Fruit fly (Drosophila melanogaster) whole organism, embryonic: ENCODE data around the gene CG5160.

Experiments used
- Abd-B ChIP-seq: fragments of 200-800 bp; sonication (Bioruptor generic); optimal IDR thresholded peaks from 2 replicates; lab custom pipeline; 2018; ENCODE audit warnings: missing biosample characterization, mild to moderate bottlenecking, missing genetic modification characterization, moderate library complexity
- Blimp-1 ChIP-seq: fragments of 200-800 bp; sonication (Bioruptor generic); optimal IDR thresholded peaks from 3 replicates; lab custom pipeline; 2018; ENCODE audit warnings: missing biosample characterization, missing genetic modification characterization, mild to moderate bottlenecking, moderate library complexity, missing genetic modification reagents
- CG10366 ChIP-seq: fragments of 200-800 bp; sonication (Bioruptor generic); IDR thresholded peaks from 2 replicates; pipeline ENCODE4 v1.3.6; 2022; ENCODE audit warnings: missing biosample characterization, missing genetic modification characterization
- CG11093 ChIP-seq: fragments of 200-800 bp; sonication (Bioruptor generic); IDR thresholded peaks from 3 replicates; pipeline ENCODE4 v1.3.6; 2022; ENCODE audit warnings: missing biosample characterization, missing genetic modification characterization
- CG11504 ChIP-seq: fragments of 200-800 bp; sonication (Bioruptor generic); optimal IDR thresholded peaks from 3 replicates; lab custom pipeline; 2019; ENCODE audit warnings: missing biosample characterization, mild to moderate bottlenecking, missing genetic modification characterization, moderate library complexity
- CG12391 ChIP-seq: fragments of 200-800 bp; sonication (Bioruptor generic); optimal IDR thresholded peaks from 3 replicates; lab custom pipeline; 2018; ENCODE audit warnings: missing biosample characterization, mild to moderate bottlenecking, missing genetic modification characterization, moderate library complexity
- CG13296 ChIP-seq: fragments of 200-800 bp; sonication (Bioruptor generic); optimal IDR thresholded peaks from 3 replicates; lab custom pipeline; 2018; ENCODE audit warnings: missing biosample characterization, mild to moderate bottlenecking, missing genetic modification characterization
- CG13775 ChIP-seq: fragments of 200-800 bp; sonication (Bioruptor generic); optimal IDR thresholded peaks from 3 replicates; lab custom pipeline; 2017; ENCODE audit warnings: missing biosample characterization, mild to moderate bottlenecking, missing genetic modification characterization
- CG14014 ChIP-seq: fragments of 200-800 bp; sonication (Bioruptor generic); IDR thresholded peaks from 2 replicates; pipeline ENCODE4 v1.3.6; 2022; ENCODE audit warnings: missing biosample characterization, missing genetic modification characterization
- CG1529 ChIP-seq: fragments of 200-800 bp; sonication (Bioruptor generic); optimal IDR thresholded peaks from 3 replicates; lab custom pipeline; 2018; ENCODE audit warnings: missing biosample characterization, missing genetic modification characterization
- CG1602 ChIP-seq: fragments of 200-800 bp; sonication (Bioruptor generic); optimal IDR thresholded peaks from 3 replicates; lab custom pipeline; 2016; ENCODE audit warnings: missing biosample characterization, missing genetic modification characterization
- CG16779 ChIP-seq: fragments of 200-800 bp; sonication (Bioruptor generic); IDR thresholded peaks from 2 replicates; pipeline ENCODE4 v1.3.6; 2022; ENCODE audit warnings: missing biosample characterization, missing genetic modification characterization
- CG17385 ChIP-seq: fragments of 200-800 bp; sonication (Bioruptor generic); optimal IDR thresholded peaks from 3 replicates; lab custom pipeline; 2018; ENCODE audit warnings: missing biosample characterization, mild to moderate bottlenecking, missing genetic modification characterization
- CG2199 ChIP-seq: fragments of 200-800 bp; sonication (Bioruptor generic); IDR thresholded peaks from 3 replicates; pipeline ENCODE4 v1.3.6; 2022; ENCODE audit warnings: missing biosample characterization, missing genetic modification characterization
- CG2202 ChIP-seq: fragments of 200-800 bp; sonication (Bioruptor generic); optimal IDR thresholded peaks from 2 replicates; lab custom pipeline; 2018; ENCODE audit warnings: missing biosample characterization, mild to moderate bottlenecking, missing genetic modification characterization
- CG2889 ChIP-seq: fragments of 200-800 bp; sonication (Bioruptor generic); IDR thresholded peaks from 3 replicates; pipeline ENCODE4 v1.3.6; 2022; ENCODE audit warnings: missing biosample characterization, missing genetic modification characterization
- CG31388 ChIP-seq: fragments of 200-800 bp; sonication (Bioruptor generic); optimal IDR thresholded peaks from 2 replicates; lab custom pipeline; 2016; ENCODE audit warnings: missing biosample characterization, missing genetic modification characterization
- CG32532 ChIP-seq: fragments of 200-800 bp; sonication (Bioruptor generic); IDR thresholded peaks from 2 replicates; pipeline ENCODE4 v1.3.6; 2022; ENCODE audit warnings: missing biosample characterization, missing genetic modification characterization
- CG6813 ChIP-seq: fragments of 200-800 bp; sonication (Bioruptor generic); optimal IDR thresholded peaks from 2 replicates; lab custom pipeline; 2017; ENCODE audit warnings: missing biosample characterization, missing genetic modification characterization, mild to moderate bottlenecking, moderate library complexity, missing genetic modification reagents
- CG7963 ChIP-seq: fragments of 200-800 bp; sonication (Bioruptor generic); IDR thresholded peaks from 3 replicates; pipeline ENCODE4 v1.3.6; 2022; ENCODE audit warnings: missing biosample characterization, missing genetic modification characterization; ENCODE audit not compliant: partially characterized antibody
- CG7987 ChIP-seq: fragments of 200-800 bp; sonication (Bioruptor generic); optimal IDR thresholded peaks from 2 replicates; lab custom pipeline; 2018; ENCODE audit warnings: missing biosample characterization, mild to moderate bottlenecking, missing genetic modification characterization, moderate library complexity
- CG9609 ChIP-seq: fragments of 200-800 bp; sonication (Bioruptor generic); optimal IDR thresholded peaks from 3 replicates; lab custom pipeline; 2016; ENCODE audit warnings: missing biosample characterization, missing genetic modification characterization
- Dip3 ChIP-seq: fragments of 200-800 bp; sonication (Bioruptor generic); optimal IDR thresholded peaks from 3 replicates; lab custom pipeline; 2016; ENCODE audit warnings: missing biosample characterization, missing genetic modification characterization
- E2f1 ChIP-seq: fragments of 200-800 bp; sonication (Bioruptor generic); IDR thresholded peaks from 2 replicates; pipeline ENCODE4 v1.3.6; 2022; ENCODE audit warnings: missing biosample characterization, missing genetic modification characterization
- E2f2 ChIP-seq: fragments of 200-800 bp; sonication (Bioruptor generic); IDR thresholded peaks from 2 replicates; pipeline ENCODE4 v1.3.6; 2022; ENCODE audit warnings: missing biosample characterization, missing genetic modification characterization
- Gug ChIP-seq: fragments of 200-800 bp; sonication (Bioruptor generic); IDR thresholded peaks from 4 replicates; pipeline ENCODE4 v1.3.6; 2022; ENCODE audit warnings: missing biosample characterization, missing genetic modification characterization
- HLH54F ChIP-seq: fragments of 200-800 bp; sonication (Bioruptor generic); optimal IDR thresholded peaks from 3 replicates; lab custom pipeline; 2016; ENCODE audit warnings: missing biosample characterization, missing genetic modification characterization
- Lim3 ChIP-seq: fragments of 200-800 bp; sonication (Bioruptor generic); IDR thresholded peaks from 2 replicates; pipeline ENCODE4 v1.3.6; 2022; ENCODE audit warnings: missing biosample characterization, missing genetic modification characterization
- Mad ChIP-seq: fragments of 200-800 bp; sonication (Bioruptor generic); optimal IDR thresholded peaks from 2 replicates; lab custom pipeline; 2016; ENCODE audit warnings: missing biosample characterization, missing genetic modification characterization
- Opbp ChIP-seq: fragments of 200-800 bp; sonication (Bioruptor generic); IDR thresholded peaks from 3 replicates; pipeline ENCODE4 v1.3.6; 2022; ENCODE audit warnings: missing biosample characterization, missing genetic modification characterization; ENCODE audit not compliant: partially characterized antibody
- Sox100B ChIP-seq: fragments of 200-800 bp; sonication (Bioruptor generic); optimal IDR thresholded peaks from 3 replicates; lab custom pipeline; 2018; ENCODE audit warnings: missing biosample characterization, mild to moderate bottlenecking, missing genetic modification characterization
- Sox102F ChIP-seq: fragments of 200-800 bp; sonication (Bioruptor generic); optimal IDR thresholded peaks from 2 replicates; lab custom pipeline; 2018; ENCODE audit warnings: missing biosample characterization, mild to moderate bottlenecking, missing genetic modification characterization, moderate library complexity
- Ssrp ChIP-seq: fragments of 200-800 bp; sonication (Bioruptor generic); optimal IDR thresholded peaks from 2 replicates; lab custom pipeline; 2018; ENCODE audit warnings: missing biosample characterization, mild to moderate bottlenecking, missing genetic modification characterization, moderate library complexity
- ase ChIP-seq: fragments of 200-800 bp; sonication (Bioruptor generic); IDR thresholded peaks from 3 replicates; pipeline ENCODE4 v1.3.6; 2022; ENCODE audit warnings: missing biosample characterization, missing genetic modification characterization
- caup ChIP-seq: fragments of 200-800 bp; sonication (Bioruptor generic); optimal IDR thresholded peaks from 3 replicates; lab custom pipeline; 2017; ENCODE audit warnings: missing biosample characterization, mild to moderate bottlenecking, missing genetic modification characterization, moderate library complexity; ENCODE audit not compliant: severe bottlenecking
- chif ChIP-seq, 2 experiments: fragments of 200-800 bp; sonication (Bioruptor generic); optimal IDR thresholded peaks; 3 replicates each; lab custom pipeline; 2016; ENCODE audit warnings: missing biosample characterization in 2 of 2, missing genetic modification characterization in 2 of 2
- disco-r ChIP-seq: fragments of 200-800 bp; sonication (Bioruptor generic); optimal IDR thresholded peaks from 2 replicates; lab custom pipeline; 2016; ENCODE audit warnings: missing biosample characterization, missing genetic modification characterization
- esg ChIP-seq: fragments of 200-800 bp; sonication (Bioruptor generic); conservative IDR thresholded peaks from 2 replicates; pipeline ENCODE4 v1.3.6; 2022; ENCODE audit warnings: missing biosample characterization, missing genetic modification characterization
- fd64A ChIP-seq: fragments of 200-800 bp; sonication (Bioruptor generic); optimal IDR thresholded peaks from 3 replicates; lab custom pipeline; 2018; ENCODE audit warnings: missing biosample characterization, mild to moderate bottlenecking, missing genetic modification characterization
- h ChIP-seq: fragments of >200 bp; optimal IDR thresholded peaks from 2 replicates; lab custom pipeline; 2017
- pho ChIP-seq: fragments of 200-800 bp; sonication (Bioruptor generic); optimal IDR thresholded peaks from 2 replicates; lab custom pipeline; 2016; ENCODE audit warnings: missing biosample characterization, missing genetic modification characterization
- psq ChIP-seq: fragments of 200-800 bp; sonication (Bioruptor generic); optimal IDR thresholded peaks from 2 replicates; lab custom pipeline; 2017; ENCODE audit warnings: missing biosample characterization, missing genetic modification characterization
- row ChIP-seq: fragments of 200-800 bp; sonication (Bioruptor generic); IDR thresholded peaks from 3 replicates; pipeline ENCODE4 v1.3.6; 2022; ENCODE audit warnings: missing biosample characterization, missing genetic modification characterization
- run ChIP-seq: fragments of 200-800 bp; sonication (Bioruptor generic); optimal IDR thresholded peaks from 3 replicates; lab custom pipeline; 2018; ENCODE audit warnings: missing biosample characterization, mild to moderate bottlenecking, missing genetic modification characterization
- shn ChIP-seq: fragments of 200-800 bp; sonication (Bioruptor generic); optimal IDR thresholded peaks from 3 replicates; lab custom pipeline; 2016; ENCODE audit warnings: missing biosample characterization, missing genetic modification characterization
- ssp ChIP-seq: fragments of 200-800 bp; sonication (Bioruptor generic); IDR thresholded peaks from 2 replicates; pipeline ENCODE4 v1.3.6; 2022; ENCODE audit warnings: missing biosample characterization, missing genetic modification characterization
- vnd ChIP-seq: fragments of 200-800 bp; sonication (Bioruptor generic); IDR thresholded peaks from 3 replicates; pipeline ENCODE4 v1.3.6; 2022; ENCODE audit warnings: missing biosample characterization, missing genetic modification characterization; ENCODE audit not compliant: partially characterized antibody
- vvl ChIP-seq: fragments of 200-800 bp; sonication (Bioruptor generic); IDR thresholded peaks from 2 replicates; pipeline ENCODE4 v1.3.6; 2022; ENCODE audit warnings: missing biosample characterization, missing genetic modification characterization
- zfh2 ChIP-seq: fragments of 200-800 bp; sonication (Bioruptor generic); optimal IDR thresholded peaks from 2 replicates; lab custom pipeline; 2016; ENCODE audit warnings: missing biosample characterization, missing genetic modification characterization

Gene CG5160

DNA sequence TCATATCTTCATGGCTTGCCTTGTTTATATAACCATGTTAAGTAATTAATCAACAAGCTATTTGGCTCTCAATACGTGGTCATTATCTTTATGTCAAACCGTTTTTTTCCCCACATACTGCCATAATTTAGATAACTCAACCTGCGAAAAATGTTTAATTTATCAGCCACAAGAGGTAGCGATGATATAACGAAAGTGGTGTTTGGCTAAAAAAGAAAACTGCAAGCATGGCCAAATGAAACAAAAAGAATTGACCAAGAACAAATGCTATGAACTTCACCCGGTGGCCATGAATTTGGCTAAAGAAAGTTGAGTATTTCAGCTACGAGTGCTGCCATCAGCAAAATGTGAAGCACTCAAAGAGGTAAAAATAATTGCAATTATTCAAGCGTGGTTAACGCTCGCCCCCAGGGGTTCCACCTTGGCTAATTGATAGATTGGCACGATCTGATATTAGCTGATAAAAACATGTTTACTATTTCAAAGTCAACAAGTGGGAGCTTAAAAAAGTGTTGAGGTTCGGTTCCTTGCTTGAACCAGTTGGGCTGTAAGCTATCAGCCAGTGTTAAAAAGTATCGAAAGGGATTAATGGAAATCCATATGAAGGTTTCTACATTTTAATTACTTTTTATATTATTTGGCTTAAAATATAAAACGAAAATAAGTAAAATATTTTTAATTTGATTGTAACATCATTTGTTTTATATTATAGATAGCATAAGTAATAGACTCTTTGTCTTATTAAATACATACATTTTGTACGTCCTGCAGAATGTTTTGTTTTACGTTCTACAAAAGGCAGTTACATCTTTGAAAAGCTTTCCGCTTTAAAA, 38.2 kb upstream of the CG5160 start (continued):
- TF ChIP-seq CG17385 (GFP tag; lab: Kevin White, UChicago) = peak; percentile 58
- TF ChIP-seq disco-r = peak; percentile 31
- peak; percentile 57; the same call in 1 of the 3 replicates for TF ChIP-seq CG11093
- TF ChIP-seq run = peak; percentile 16
- TF ChIP-seq row (GFP tag; lab: Robert Waterston, UW) = no peak; the same call in 2 of the 3 replicates
- no peak for TF ChIP-seq esg (GFP tag; lab: Robert Waterston, UW)
- peak; percentile 70 for TF ChIP-seq zfh2
- TF ChIP-seq CG12391 = peak; percentile 41
- peak; percentile 5 for TF ChIP-seq Abd-B (GFP tag; lab: Kevin White, UChicago)
- TF ChIP-seq Gug = no peak
- TF ChIP-seq CG2889 = peak; percentile 47; the same call in 1 of the 3 replicates
- TF ChIP-seq vnd (GFP tag; lab: Robert Waterston, UW) = no peak
- TF ChIP-seq CG7987 (GFP tag; lab: Kevin White, UChicago) = peak; percentile 87
- TF ChIP-seq Lim3 (GFP tag; lab: Robert Waterston, UW) = no peak
- peak; percentile 53 for TF ChIP-seq Sox100B (GFP tag; lab: Kevin White, UChicago)
- TF ChIP-seq E2f2 (GFP tag; lab: Robert Waterston, UW) = peak; percentile 44; the same call in 1 of the 2 replicates
- TF ChIP-seq Blimp-1 = peak; percentile 43
- TF ChIP-seq chif (GFP tag; optimal IDR thresholded peaks at IDR 0.05; lab: Kevin White, UChicago) = peak; percentile 32 to 66
- peak; percentile 65 for TF ChIP-seq fd64A
- TF ChIP-seq CG13296 = peak; percentile 81
- no peak for TF ChIP-seq CG7963 (GFP tag; lab: Robert Waterston, UW)
- TF ChIP-seq shn (GFP tag; lab: Kevin White, UChicago) = peak; percentile 64
- no peak for TF ChIP-seq Opbp
- peak; percentile 72; the same call in 2 of the 3 replicates for TF ChIP-seq ase (GFP tag; lab: Robert Waterston, UW)
- TF ChIP-seq CG16779 (GFP tag; lab: Robert Waterston, UW) = peak; percentile 43; the same call in 1 of the 2 replicates
- peak; percentile 53 for TF ChIP-seq E2f1 (GFP tag; lab: Robert Waterston, UW)
- peak; percentile 91; the same call in 1 of the 2 replicates for TF ChIP-seq CG14014 (GFP tag; lab: Robert Waterston, UW)
- peak; percentile 53 for TF ChIP-seq Mad (GFP tag; lab: Kevin White, UChicago)
- TF ChIP-seq psq = peak; percentile 57
- TF ChIP-seq CG2199 (GFP tag; lab: Robert Waterston, UW) = peak; percentile 46; the same call in 2 of the 3 replicates
- no peak for TF ChIP-seq ssp (GFP tag; lab: Robert Waterston, UW)
- no peak for TF ChIP-seq h
- TF ChIP-seq CG9609 (GFP tag; lab: Kevin White, UChicago) = peak; percentile 49
- peak; percentile 46 for TF ChIP-seq CG1529 (GFP tag; lab: Kevin White, UChicago)
- TF ChIP-seq CG6813 (GFP tag; lab: Kevin White, UChicago) = peak; percentile 77
- TF ChIP-seq CG2202 (tag; lab: Kevin White, UChicago) = no peak
- TF ChIP-seq CG1602 (GFP tag; lab: Kevin White, UChicago) = peak; percentile 36
- TF ChIP-seq CG13775 (GFP tag; lab: Kevin White, UChicago) = peak; percentile 44
- peak; percentile 67 for TF ChIP-seq CG10366 (GFP tag; lab: Robert Waterston, UW)
- no peak for TF ChIP-seq Ssrp
- peak; percentile 71 for TF ChIP-seq Sox102F (GFP tag; lab: Kevin White, UChicago)
- TF ChIP-seq CG31388 (GFP tag; lab: Kevin White, UChicago) = peak; percentile 23
- TF ChIP-seq HLH54F (GFP tag; lab: Kevin White, UChicago) = peak; percentile 49
- TF ChIP-seq CG32532 (GFP tag; lab: Robert Waterston, UW) = peak; percentile 58; the same call in 1 of the 2 replicates
- TF ChIP-seq caup = peak; percentile 89
- TF ChIP-seq Dip3 = peak; percentile 39
- TF ChIP-seq pho = peak; percentile 75
- TF ChIP-seq CG11504 = peak; percentile 66
- peak; percentile 36 for TF ChIP-seq vvl
